Fruit fly (Drosophila melanogaster) whole organism, embryonic: ENCODE results near the gene CG6688.

Experiments
- Atf-2 ChIP-seq: fragments of 200-800 bp; sonication (Bioruptor generic); optimal IDR thresholded peaks from 2 replicates; lab custom pipeline; 2016; ENCODE audit warnings: missing biosample characterization, missing genetic modification characterization
- B-H2 ChIP-seq: fragments of 200-800 bp; sonication (Bioruptor generic); optimal IDR thresholded peaks from 2 replicates; lab custom pipeline; 2018; ENCODE audit warnings: missing biosample characterization, mild to moderate bottlenecking, missing genetic modification characterization
- Bgb ChIP-seq: fragments of 200-800 bp; sonication (Bioruptor generic); IDR thresholded peaks from 2 replicates; pipeline ENCODE4 v1.3.6; 2022; ENCODE audit warnings: missing biosample characterization, missing genetic modification characterization; ENCODE audit not compliant: partially characterized antibody
- CG10654 ChIP-seq: fragments of 200-800 bp; sonication (Bioruptor generic); optimal IDR thresholded peaks from 2 replicates; lab custom pipeline; 2016; ENCODE audit warnings: missing biosample characterization, missing genetic modification characterization
- CG11247 ChIP-seq: fragments of 200-800 bp; sonication (Bioruptor generic); IDR thresholded peaks from 2 replicates; pipeline ENCODE4 v1.3.6; 2022; ENCODE audit warnings: missing biosample characterization, missing genetic modification characterization
- CG11695 ChIP-seq: fragments of 200-800 bp; sonication (Bioruptor generic); IDR thresholded peaks from 3 replicates; pipeline ENCODE4 v1.3.6; 2022; ENCODE audit warnings: missing biosample characterization, missing genetic modification characterization
- CG1233 ChIP-seq: fragments of 200-800 bp; sonication (Bioruptor generic); optimal IDR thresholded peaks from 4 replicates; lab custom pipeline; 2018; ENCODE audit warnings: missing biosample characterization, mild to moderate bottlenecking, missing genetic modification characterization
- CG12744 ChIP-seq: fragments of 200-800 bp; sonication (Bioruptor generic); optimal IDR thresholded peaks from 2 replicates; lab custom pipeline; 2016; ENCODE audit warnings: missing biosample characterization, missing genetic modification characterization
- CG12942 ChIP-seq: fragments of 200-800 bp; sonication (Bioruptor generic); optimal IDR thresholded peaks from 3 replicates; lab custom pipeline; 2016; ENCODE audit warnings: missing biosample characterization, missing genetic modification characterization
- CG13624 ChIP-seq: fragments of 200-800 bp; sonication (Bioruptor generic); optimal IDR thresholded peaks from 2 replicates; lab custom pipeline; 2016; ENCODE audit warnings: missing biosample characterization, missing genetic modification characterization
- CG1792 ChIP-seq: fragments of 200-800 bp; sonication (Bioruptor generic); optimal IDR thresholded peaks from 2 replicates; lab custom pipeline; 2016; ENCODE audit warnings: missing biosample characterization, missing genetic modification characterization
- CG18619 ChIP-seq: fragments of 200-800 bp; sonication (Bioruptor generic); optimal IDR thresholded peaks from 3 replicates; lab custom pipeline; 2017; ENCODE audit warnings: missing biosample characterization, mild to moderate bottlenecking, missing genetic modification characterization
- CG31388 ChIP-seq: fragments of 200-800 bp; sonication (Bioruptor generic); optimal IDR thresholded peaks from 2 replicates; lab custom pipeline; 2016; ENCODE audit warnings: missing biosample characterization, missing genetic modification characterization
- CG4404 ChIP-seq: fragments of 200-800 bp; sonication (Bioruptor generic); IDR thresholded peaks from 2 replicates; pipeline ENCODE4 v1.3.6; 2022; ENCODE audit warnings: missing biosample characterization, missing genetic modification characterization
- CG5953 ChIP-seq: fragments of 200-800 bp; sonication (Bioruptor generic); IDR thresholded peaks from 2 replicates; pipeline ENCODE4 v1.3.6; 2022; ENCODE audit warnings: missing biosample characterization, missing genetic modification characterization
- CG7357 ChIP-seq: fragments of 200-800 bp; sonication (Bioruptor generic); IDR thresholded peaks from 3 replicates; pipeline ENCODE4 v1.3.6; 2022; ENCODE audit warnings: missing biosample characterization, missing genetic modification characterization
- CG7786 ChIP-seq: fragments of 200-800 bp; sonication (Bioruptor generic); optimal IDR thresholded peaks from 2 replicates; lab custom pipeline; 2016; ENCODE audit warnings: missing biosample characterization, missing genetic modification characterization
- CHES-1-like ChIP-seq: fragments of 200-800 bp; sonication (Bioruptor generic); optimal IDR thresholded peaks from 2 replicates; lab custom pipeline; 2016; ENCODE audit warnings: missing biosample characterization, missing genetic modification characterization
- Elba2 ChIP-seq: fragments of 200-800 bp; sonication (Bioruptor generic); optimal IDR thresholded peaks from 3 replicates; lab custom pipeline; 2016; ENCODE audit warnings: missing biosample characterization, missing genetic modification characterization
- Fer3 ChIP-seq: fragments of 200-800 bp; sonication (Bioruptor generic); optimal IDR thresholded peaks from 2 replicates; lab custom pipeline; 2018; ENCODE audit warnings: missing biosample characterization, mild to moderate bottlenecking, missing genetic modification characterization, moderate library complexity
- Hmr ChIP-seq: fragments of 200-800 bp; sonication (Bioruptor generic); optimal IDR thresholded peaks from 3 replicates; lab custom pipeline; 2017; ENCODE audit warnings: mild to moderate bottlenecking, missing biosample characterization, missing genetic modification reagents, missing genetic modification characterization
- Hr78 ChIP-seq, 2 experiments: fragments of 200-800 bp in 1 of 2; fragments of >200 bp in 1 of 2; sonication (Bioruptor generic) in 1 of 2; optimal IDR thresholded peaks; 2 replicates each; lab custom pipeline; 2017 to 2019; ENCODE audit warnings: missing biosample characterization in 2 of 2, missing genetic modification characterization in 2 of 2, mild to moderate bottlenecking in 1 of 2, moderate library complexity in 1 of 2
- Mad ChIP-seq: fragments of 200-800 bp; sonication (Bioruptor generic); optimal IDR thresholded peaks from 2 replicates; lab custom pipeline; 2016; ENCODE audit warnings: missing biosample characterization, missing genetic modification characterization
- Meics ChIP-seq: fragments of 200-800 bp; sonication (Bioruptor generic); optimal IDR thresholded peaks from 2 replicates; lab custom pipeline; 2017; ENCODE audit warnings: missing biosample characterization, mild to moderate bottlenecking, missing genetic modification characterization
- Mes4 ChIP-seq: fragments of 200-800 bp; sonication (Bioruptor generic); optimal IDR thresholded peaks from 2 replicates; lab custom pipeline; 2016; ENCODE audit warnings: missing biosample characterization, missing genetic modification characterization
- Mrtf ChIP-seq: fragments of 200-800 bp; sonication (Bioruptor generic); IDR thresholded peaks from 3 replicates; pipeline ENCODE4 v1.3.6; 2022; ENCODE audit warnings: missing biosample characterization, missing genetic modification characterization
- Nf-YC ChIP-seq: fragments of 200-800 bp; optimal IDR thresholded peaks from 3 replicates; lab custom pipeline; 2019; ENCODE audit warnings: missing biosample characterization, mild to moderate bottlenecking, missing genetic modification characterization, moderate library complexity
- PHDP ChIP-seq: fragments of 200-800 bp; sonication (Bioruptor generic); optimal IDR thresholded peaks from 3 replicates; lab custom pipeline; 2018; ENCODE audit warnings: missing biosample characterization, mild to moderate bottlenecking, missing genetic modification characterization, moderate library complexity
- Ravus ChIP-seq: fragments of 200-800 bp; sonication (Bioruptor generic); IDR thresholded peaks from 2 replicates; pipeline ENCODE4 v1.3.6; 2022; ENCODE audit warnings: missing biosample characterization, missing genetic modification characterization
- Rx ChIP-seq: fragments of 200-800 bp; sonication (Bioruptor generic); IDR thresholded peaks from 2 replicates; pipeline ENCODE4 v1.3.6; 2022; ENCODE audit warnings: missing biosample characterization, missing genetic modification characterization
- ap ChIP-seq: fragments of 200-800 bp; sonication (Bioruptor generic); IDR thresholded peaks from 2 replicates; pipeline ENCODE4 v1.3.6; 2022; ENCODE audit warnings: missing biosample characterization, missing genetic modification characterization
- az2 ChIP-seq: fragments of 200-800 bp; sonication (Bioruptor generic); optimal IDR thresholded peaks from 3 replicates; lab custom pipeline; 2016; ENCODE audit warnings: missing biosample characterization, missing genetic modification characterization
- bbx ChIP-seq: fragments of 200-800 bp; sonication (Bioruptor generic); IDR thresholded peaks from 2 replicates; pipeline ENCODE4 v1.3.6; 2022; ENCODE audit warnings: missing biosample characterization, missing genetic modification characterization; ENCODE audit not compliant: partially characterized antibody
- bcd ChIP-seq: fragments of 200-800 bp; sonication (Bioruptor generic); optimal IDR thresholded peaks from 2 replicates; lab custom pipeline; 2017; ENCODE audit warnings: missing biosample characterization, mild to moderate bottlenecking, missing genetic modification characterization
- chif ChIP-seq, 2 experiments: fragments of 200-800 bp; sonication (Bioruptor generic); optimal IDR thresholded peaks; 3 replicates each; lab custom pipeline; 2016; ENCODE audit warnings: missing biosample characterization in 2 of 2, missing genetic modification characterization in 2 of 2
- crp ChIP-seq, 2 experiments: fragments of 200-800 bp; sonication (Bioruptor generic); optimal IDR thresholded peaks; 2 replicates in 1 of 2; 3 replicates in 1 of 2; lab custom pipeline; 2017; ENCODE audit warnings: missing biosample characterization in 2 of 2, missing genetic modification characterization in 2 of 2, mild to moderate bottlenecking in 1 of 2, moderate library complexity in 1 of 2
- emc ChIP-seq: fragments of 200-800 bp; sonication (Bioruptor generic); optimal IDR thresholded peaks from 2 replicates; lab custom pipeline; 2016; ENCODE audit warnings: missing biosample characterization, missing genetic modification characterization
- exex ChIP-seq: fragments of 200-800 bp; sonication (Bioruptor generic); optimal IDR thresholded peaks from 4 replicates; lab custom pipeline; 2018; ENCODE audit warnings: missing biosample characterization, mild to moderate bottlenecking, missing genetic modification characterization, moderate library complexity
- gem ChIP-seq: fragments of 200-800 bp; sonication (Bioruptor generic); optimal IDR thresholded peaks from 2 replicates; lab custom pipeline; 2019; ENCODE audit warnings: missing biosample characterization, mild to moderate bottlenecking, missing genetic modification characterization, moderate library complexity
- inv ChIP-seq: fragments of 200-800 bp; sonication (Bioruptor generic); IDR thresholded peaks from 2 replicates; pipeline ENCODE4 v1.3.6; 2022; ENCODE audit warnings: missing biosample characterization, missing genetic modification characterization; ENCODE audit not compliant: partially characterized antibody
- mirr ChIP-seq: fragments of 200-800 bp; sonication (Bioruptor generic); optimal IDR thresholded peaks from 3 replicates; lab custom pipeline; 2018; ENCODE audit warnings: missing biosample characterization, mild to moderate bottlenecking, missing genetic modification characterization
- pan ChIP-seq, 4 experiments: fragments of >200 bp in 3 of 4; fragments of 200-800 bp in 1 of 4; sonication (Bioruptor generic) in 1 of 4; optimal IDR thresholded peaks in 3 of 4; IDR thresholded peaks in 1 of 4; 2 replicates each; pipeline versions ENCODE4 v1.3.6 to Lab custom; 2017 to 2022; ENCODE audit warnings: missing biosample characterization in 2 of 4, missing genetic modification characterization in 2 of 4, mixed read lengths in 1 of 4
- ranshi ChIP-seq: fragments of 200-800 bp; sonication (Bioruptor generic); IDR thresholded peaks from 2 replicates; pipeline ENCODE4 v1.3.6; 2022; ENCODE audit warnings: missing biosample characterization, missing genetic modification characterization
- rib ChIP-seq: fragments of 200-800 bp; sonication (Bioruptor generic); IDR thresholded peaks from 2 replicates; pipeline ENCODE4 v1.3.6; 2022; ENCODE audit warnings: missing biosample characterization, missing genetic modification characterization
- schlank ChIP-seq: fragments of 200-800 bp; sonication (Bioruptor generic); optimal IDR thresholded peaks from 2 replicates; lab custom pipeline; 2018; ENCODE audit warnings: missing biosample characterization, mild to moderate bottlenecking, missing genetic modification characterization
- stc ChIP-seq: fragments of 200-800 bp; sonication (Bioruptor generic); IDR thresholded peaks from 2 replicates; pipeline ENCODE4 v1.3.6; 2022; ENCODE audit warnings: missing biosample characterization, missing genetic modification characterization
- wdn ChIP-seq: fragments of 200-800 bp; sonication (Bioruptor generic); IDR thresholded peaks from 2 replicates; pipeline ENCODE4 v1.3.6; 2022; ENCODE audit warnings: missing biosample characterization, missing genetic modification characterization
- wor ChIP-seq: fragments of 200-800 bp; sonication (Bioruptor generic); IDR thresholded peaks from 2 replicates; pipeline ENCODE4 v1.3.6; 2022; ENCODE audit warnings: missing biosample characterization, missing genetic modification characterization
- z ChIP-seq: fragments of 200-800 bp; sonication (Bioruptor generic); IDR thresholded peaks from 3 replicates; pipeline ENCODE4 v1.3.6; 2022; ENCODE audit warnings: missing biosample characterization, missing genetic modification characterization
- zf30C ChIP-seq: fragments of 200-800 bp; sonication (Bioruptor generic); optimal IDR thresholded peaks from 3 replicates; lab custom pipeline; 2018; ENCODE audit warnings: missing biosample characterization, mild to moderate bottlenecking, missing genetic modification characterization

CG6688 gene

dm6 chr3R:23028506-23028905 is 16.3 kb downstream of the CG6688 start (continued):
- TF ChIP-seq CG12942 (GFP tag; lab: Kevin White, UChicago) = no peak
- no peak for TF ChIP-seq zf30C (GFP tag; lab: Kevin White, UChicago)
- peak; percentile 54 for TF ChIP-seq Hmr
- TF ChIP-seq inv (GFP tag; lab: Robert Waterston, UW) = no peak
- TF ChIP-seq z (GFP tag; lab: Robert Waterston, UW) = no peak
- peak; percentile 21 for TF ChIP-seq CG1233 (GFP tag; lab: Kevin White, UChicago)
- TF ChIP-seq CG10654 (GFP tag; lab: Kevin White, UChicago) = no peak
- peak; percentile 70 for TF ChIP-seq CG13624 (GFP tag; lab: Kevin White, UChicago)
- TF ChIP-seq Rx (GFP tag; lab: Robert Waterston, UW) = 0 out of 2 replicates have a peak, but pooled peaks have one; percentile 7
- TF ChIP-seq exex (tag; lab: Kevin White, UChicago) = no peak
- TF ChIP-seq ap = no peak; the same call in 1 of the 2 replicates
- peak; percentile 56; the same call in 1 of the 3 replicates for TF ChIP-seq CG7357
- TF ChIP-seq CG12744 (GFP tag; lab: Kevin White, UChicago) = peak; percentile 49
- no peak for TF ChIP-seq crp (GFP tag; optimal IDR thresholded peaks at IDR 0.05; lab: Kevin White, UChicago)
- peak; percentile 48 for TF ChIP-seq CHES-1-like
- TF ChIP-seq wdn (GFP tag; lab: Robert Waterston, UW) = peak; percentile 53; the same call in 1 of the 2 replicates
- peak; percentile 67 for TF ChIP-seq CG11247
- TF ChIP-seq Mrtf = peak; percentile 67
- TF ChIP-seq pan (optimal IDR thresholded peaks at IDR 0.05; lab: Kevin White, UChicago) = no peak
- TF ChIP-seq pan (GFP tag; optimal IDR thresholded peaks at IDR 0.05 in 1 of 2, IDR thresholded peaks at IDR 0.05 in 1 of 2) = peak in 1 of 2 experiments; percentile 70
- TF ChIP-seq CG31388 (GFP tag; lab: Kevin White, UChicago) = no peak
- no peak for TF ChIP-seq Nf-YC (tag; lab: Kevin White, UChicago)
- TF ChIP-seq CG7786 (GFP tag; lab: Kevin White, UChicago) = peak; percentile 53
- peak; percentile 64 for TF ChIP-seq Meics (GFP tag; lab: Kevin White, UChicago)
- peak; percentile 50 for TF ChIP-seq rib (GFP tag; lab: Robert Waterston, UW)
- peak; percentile 48; the same call in 1 of the 2 replicates for TF ChIP-seq stc (GFP tag; lab: Robert Waterston, UW)
- TF ChIP-seq Mad (GFP tag; lab: Kevin White, UChicago) = peak; percentile 3
- no peak for TF ChIP-seq B-H2 (GFP tag; lab: Kevin White, UChicago)
- peak; percentile 35 for TF ChIP-seq mirr (GFP tag; lab: Kevin White, UChicago)
- peak; percentile 37 for TF ChIP-seq CG18619 (GFP tag; lab: Kevin White, UChicago)
- TF ChIP-seq Fer3 (tag; lab: Kevin White, UChicago) = peak; percentile 64
- peak; percentile 51 for TF ChIP-seq az2 (GFP tag; lab: Kevin White, UChicago)
- TF ChIP-seq schlank (tag; lab: Kevin White, UChicago) = peak; percentile 23
- peak; percentile 63 for TF ChIP-seq bcd (GFP tag; lab: Kevin White, UChicago)
- peak; percentile 20 for TF ChIP-seq emc (GFP tag; lab: Kevin White, UChicago)
- TF ChIP-seq wor (GFP tag; lab: Robert Waterston, UW) = no peak
- TF ChIP-seq Atf-2 = peak; percentile 52
- peak; percentile 14 for TF ChIP-seq CG1792 (GFP tag; lab: Kevin White, UChicago)
- TF ChIP-seq Mes4 (GFP tag; lab: Kevin White, UChicago) = no peak
- TF ChIP-seq gem = peak; percentile 67
- TF ChIP-seq bbx (GFP tag; lab: Robert Waterston, UW) = no peak
- TF ChIP-seq CG5953 (GFP tag; lab: Robert Waterston, UW) = no peak
- peak; percentile 39; the same call in 1 of the 3 replicates for TF ChIP-seq CG11695 (GFP tag; lab: Robert Waterston, UW)
- peak; percentile 40 for TF ChIP-seq PHDP (tag; lab: Kevin White, UChicago)
- TF ChIP-seq Elba2 (GFP tag; lab: Kevin White, UChicago) = no peak
- TF ChIP-seq Bgb (GFP tag; lab: Robert Waterston, UW) = no peak
- TF ChIP-seq CG4404 (GFP tag; lab: Robert Waterston, UW) = peak; percentile 47
- peak; percentile 11 to 24 for TF ChIP-seq chif (GFP tag; optimal IDR thresholded peaks at IDR 0.05; lab: Kevin White, UChicago)
- peak; percentile 38 for TF ChIP-seq Ravus (GFP tag; lab: Robert Waterston, UW)
- peak; percentile 53; the same call in 1 of the 2 replicates for TF ChIP-seq ranshi (GFP tag; lab: Robert Waterston, UW)
- no peak for TF ChIP-seq Hr78 (GFP tag; optimal IDR thresholded peaks at IDR 0.05; lab: Kevin White, UChicago)
